Worm (Caenorhabditis elegans): ENCODE data around the gene C52B11.5.

DNA sequence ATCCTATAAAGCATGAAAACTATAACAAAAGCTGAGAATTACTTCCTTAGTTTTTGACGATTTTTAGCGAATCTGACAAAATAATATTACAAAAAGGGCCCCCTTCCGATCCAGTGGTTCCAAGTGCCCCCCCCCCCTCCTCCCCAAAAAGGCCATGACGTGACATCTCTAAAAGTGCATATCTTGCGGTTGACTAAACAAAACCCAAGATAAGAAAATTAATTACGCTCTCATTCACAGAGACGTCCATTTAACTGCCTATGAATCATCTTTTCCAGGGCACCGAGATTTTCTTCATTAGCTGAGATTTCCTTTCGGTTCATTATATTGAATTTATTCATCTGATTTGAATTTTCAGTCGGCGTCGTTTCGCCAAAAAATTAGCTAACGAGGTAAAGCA lies 27.3 kb downstream of the C52B11.5 start, which contains the start of gene inso-1:
- no peak for TF ChIP-seq lin-11 (tag; optimal IDR thresholded peaks at IDR 0.05)
- TF ChIP-seq nfya-1 (tag; optimal IDR thresholded peaks at IDR 0.05): no peak
- TF ChIP-seq pag-3 (tag; optimal IDR thresholded peaks at IDR 0.05; ENCODE audit: borderline replicate concordance): no peak
- no peak for TF ChIP-seq fkh-10 (GFP tag; optimal IDR thresholded peaks at IDR 0.05)
- no peak for TF ChIP-seq ttx-3 (tag; optimal IDR thresholded peaks at IDR 0.05)

All from whole organism, late embryonic.